Worm (Caenorhabditis elegans) whole organism, L1 larva: ENCODE results near the gene T10D4.7.

Source experiments
- F16B12.6 ChIP-seq: fragments of 150-350 bp; optimal IDR thresholded peaks from 2 replicates; lab custom pipeline; 2014; ENCODE audit warnings: missing biosample characterization, missing genetic modification characterization
- efl-1 ChIP-seq, 4 experiments: fragments of 150-350 bp; optimal IDR thresholded peaks in 3 of 4; peaks in 1 of 4; 1 replicate in 1 of 4; 2 replicates in 3 of 4; lab custom pipeline; 2014; ENCODE audit warnings: missing biosample characterization in 2 of 4, missing genetic modification characterization in 2 of 4, missing genetic modification reagents in 2 of 4
- elt-2 ChIP-seq: sonication (generic microtip); optimal IDR thresholded peaks from 2 replicates; lab custom pipeline; 2016; ENCODE audit warnings: missing genetic modification characterization, mild to moderate bottlenecking, inconsistent platforms, missing compliant biosample characterization, missing genetic modification reagents
- fos-1 ChIP-seq: fragments of 150-350 bp; optimal IDR thresholded peaks from 2 replicates; lab custom pipeline; 2014; ENCODE audit warnings: missing biosample characterization, missing genetic modification characterization
- isw-1 ChIP-seq: fragments of 200-800 bp; sonication (Bioruptor generic); IDR thresholded peaks from 2 replicates; pipeline ENCODE4 v1.3.6; 2022; ENCODE audit warnings: missing genetic modification characterization, missing compliant biosample characterization
- jun-1 ChIP-seq: fragments of 150-350 bp; optimal IDR thresholded peaks from 2 replicates; lab custom pipeline; 2014; ENCODE audit warnings: missing biosample characterization, missing genetic modification reagents, missing genetic modification characterization
- mef-2 ChIP-seq: fragments of 150-350 bp; optimal IDR thresholded peaks from 2 replicates; lab custom pipeline; 2014; ENCODE audit warnings: missing biosample characterization, missing genetic modification characterization
- nhr-12 ChIP-seq: sonication (generic microtip); optimal IDR thresholded peaks from 2 replicates; lab custom pipeline; 2017; ENCODE audit warnings: missing biosample characterization, missing genetic modification characterization
- nhr-237 ChIP-seq: fragments of 150-350 bp; optimal IDR thresholded peaks from 2 replicates; lab custom pipeline; 2014; ENCODE audit warnings: missing biosample characterization, missing genetic modification characterization
- nhr-47 ChIP-seq: sonication (generic microtip); optimal IDR thresholded peaks from 2 replicates; lab custom pipeline; 2016; ENCODE audit warnings: mild to moderate bottlenecking, missing genetic modification characterization, moderate library complexity, missing compliant biosample characterization
- nhr-77 ChIP-seq: fragments of 150-350 bp; optimal IDR thresholded peaks from 2 replicates; lab custom pipeline; 2014; ENCODE audit warnings: missing biosample characterization, missing genetic modification characterization
- unc-62 ChIP-seq: fragments of 150-350 bp; optimal IDR thresholded peaks from 2 replicates; lab custom pipeline; 2014; ENCODE audit warnings: missing biosample characterization, missing genetic modification reagents, missing genetic modification characterization

DNA sequence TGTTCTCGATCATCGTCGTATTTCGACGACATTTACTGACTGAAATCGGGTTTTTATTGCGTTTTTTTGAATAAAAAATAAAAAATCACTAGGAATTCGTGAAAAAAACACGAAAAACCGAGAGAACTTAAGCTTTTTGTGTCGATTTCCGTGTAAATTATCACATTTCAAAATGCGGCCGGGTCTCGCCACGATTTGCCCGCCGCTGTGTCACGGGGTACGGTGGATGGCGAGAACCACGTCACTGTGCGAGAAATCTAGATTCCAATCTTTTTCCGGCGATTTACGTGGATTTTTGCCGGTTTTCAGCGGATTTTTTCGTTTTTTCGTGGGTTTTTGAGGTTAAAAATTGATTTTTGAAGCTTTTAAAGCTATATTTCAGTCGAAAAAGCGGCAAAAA is 40.7 kb upstream of the T10D4.7 start, which contains the start of gene Y25C1A.8:
- TF ChIP-seq jun-1 (tag; lab: Kevin White, UChicago) (peak; percentile 81), mef-2 (peak; percentile 79), unc-62 (GFP tag; lab: Kevin White, UChicago) (no peak), fos-1 (tag; lab: Kevin White, UChicago) (peak; percentile 75), isw-1 (GFP tag; lab: Robert Waterston, UW) (peak; percentile 90), nhr-77 (tag; lab: Kevin White, UChicago) (peak; percentile 56), elt-2 (tag; lab: Kevin White, UChicago) (peak; percentile 83), efl-1 (optimal IDR thresholded peaks at IDR 0.05; lab: Kevin White, UChicago) (peak; percentile 92 to 95), efl-1 (GFP tag; optimal IDR thresholded peaks at IDR 0.05 in 1 of 2; lab: Kevin White, UChicago) (peak; percentile 80 to 98), nhr-237 (tag; lab: Kevin White, UChicago) (peak; percentile 49), nhr-47 (tag; lab: Kevin White, UChicago) (no peak), nhr-12 (tag; lab: Kevin White, UChicago) (no peak), F16B12.6 (peak; percentile 67)
